Worm (Caenorhabditis elegans): ENCODE results near the gene C18D11.9.
A peak's percentile ranks its signal among the peaks of the same experiment; 100 is the strongest.

C18D11.9 gene

ce11 chrIII:11822407-11822806 lies 13.5 kb downstream of the C18D11.9 start, which contains the start of gene maa-1:
TSS of gene maa-1 (minus strand) at chrIII:11822526.
- no peak for TF ChIP-seq flt-1 (GFP tag; IDR thresholded peaks at IDR 0.05)
- TF ChIP-seq med-1 (GFP tag; optimal IDR thresholded peaks at IDR 0.05; ENCODE audit: insufficient read depth): no peak
- TF ChIP-seq ref-1 (GFP tag; conservative IDR thresholded peaks at IDR 0.05): no peak
- TF ChIP-seq ztf-29 (GFP tag; IDR thresholded peaks at IDR 0.05): no peak
- no peak for TF ChIP-seq ztf-23 (GFP tag; IDR thresholded peaks at IDR 0.05)
- no peak for TF ChIP-seq klf-2 (GFP tag; conservative IDR thresholded peaks at IDR 0.05)
- no peak for TF ChIP-seq T22C8.4 (GFP tag; IDR thresholded peaks at IDR 0.05)
- TF ChIP-seq cog-1 (tag; optimal IDR thresholded peaks at IDR 0.05): no peak
- TF ChIP-seq tab-1 (GFP tag; IDR thresholded peaks at IDR 0.05): no peak

DNA sequence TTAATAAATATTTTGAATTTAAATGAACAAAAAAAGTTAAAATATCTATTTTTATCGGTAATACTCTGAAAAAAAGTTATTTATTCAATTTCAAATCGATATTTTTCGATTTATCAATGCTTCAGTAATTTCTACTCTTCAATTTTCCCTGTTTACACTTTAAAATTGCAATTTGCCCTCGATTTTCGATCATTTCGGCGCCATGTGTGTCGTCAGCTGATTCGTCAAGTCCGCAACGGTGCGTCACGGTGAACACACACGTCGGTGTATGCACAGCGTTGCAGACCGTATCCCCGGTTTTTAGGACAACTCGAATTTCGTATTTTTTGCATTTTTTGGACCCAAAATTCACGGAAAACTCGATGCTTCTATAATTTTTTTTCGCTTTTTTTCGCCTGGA lies 14.3 kb downstream of the C18D11.9 start, which contains the start of gene C18D11.3:
C18D11.3 (plus strand) TSS at position 189 of the 400 bp plus-strand sequence.
- no peak for TF ChIP-seq tab-1 (GFP tag; IDR thresholded peaks at IDR 0.05)
- TF ChIP-seq ztf-29 (GFP tag; IDR thresholded peaks at IDR 0.05): no peak
- TF ChIP-seq T22C8.4 (GFP tag; IDR thresholded peaks at IDR 0.05): no peak
- no peak for TF ChIP-seq ref-1 (GFP tag; conservative IDR thresholded peaks at IDR 0.05)
- no peak for TF ChIP-seq cog-1 (tag; optimal IDR thresholded peaks at IDR 0.05)
- TF ChIP-seq med-1 (GFP tag; optimal IDR thresholded peaks at IDR 0.05; ENCODE audit: insufficient read depth): no peak
- 0 out of 2 replicates have a peak, but pooled peaks have one; percentile 35 for TF ChIP-seq flt-1 (GFP tag; IDR thresholded peaks at IDR 0.05)
- TF ChIP-seq klf-2 (GFP tag; conservative IDR thresholded peaks at IDR 0.05): no peak
- peak; percentile 66; the same call in 1 of the 2 replicates for TF ChIP-seq ztf-23 (GFP tag; IDR thresholded peaks at IDR 0.05)

DNA sequence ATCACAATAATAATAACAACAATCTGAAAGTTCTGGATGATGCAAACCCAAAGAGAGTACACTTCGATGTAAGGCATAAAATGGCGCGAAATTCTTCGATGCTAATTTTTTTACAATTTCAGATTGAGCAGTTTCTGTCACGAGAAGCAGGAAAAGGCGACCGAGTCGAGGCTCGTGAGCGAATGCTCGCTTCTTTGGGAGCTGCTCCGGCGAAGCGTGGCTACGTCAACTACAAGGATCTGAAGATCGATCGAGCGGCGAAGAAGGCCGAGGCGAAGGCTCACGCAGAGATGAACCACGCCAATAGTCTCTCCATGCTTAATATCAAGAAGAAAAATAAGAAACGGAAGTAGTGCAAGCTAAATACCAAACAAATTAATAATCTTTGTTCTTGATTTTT lies 15.2 kb downstream of the C18D11.9 start:
- no peak for TF ChIP-seq ref-1 (GFP tag; conservative IDR thresholded peaks at IDR 0.05)
- no peak for TF ChIP-seq ztf-29 (GFP tag; IDR thresholded peaks at IDR 0.05)
- TF ChIP-seq tab-1 (GFP tag; IDR thresholded peaks at IDR 0.05): no peak
- TF ChIP-seq med-1 (GFP tag; optimal IDR thresholded peaks at IDR 0.05; ENCODE audit: insufficient read depth): no peak
- TF ChIP-seq klf-2 (GFP tag; conservative IDR thresholded peaks at IDR 0.05): no peak
- TF ChIP-seq flt-1 (GFP tag; IDR thresholded peaks at IDR 0.05): no peak
- no peak for TF ChIP-seq ztf-23 (GFP tag; IDR thresholded peaks at IDR 0.05)
- TF ChIP-seq cog-1 (tag; optimal IDR thresholded peaks at IDR 0.05): no peak
- TF ChIP-seq T22C8.4 (GFP tag; IDR thresholded peaks at IDR 0.05): no peak

- TF ChIP-seq ztf-23 (GFP tag; IDR thresholded peaks at IDR 0.05) (no peak), T22C8.4 (GFP tag; IDR thresholded peaks at IDR 0.05) (no peak), med-1 (GFP tag; optimal IDR thresholded peaks at IDR 0.05; ENCODE audit: insufficient read depth) (no peak), cog-1 (tag; optimal IDR thresholded peaks at IDR 0.05) (no peak), ztf-29 (GFP tag; IDR thresholded peaks at IDR 0.05) (no peak), flt-1 (GFP tag; IDR thresholded peaks at IDR 0.05) (no peak), ref-1 (GFP tag; conservative IDR thresholded peaks at IDR 0.05) (no peak), tab-1 (GFP tag; IDR thresholded peaks at IDR 0.05) (no peak), klf-2 (GFP tag; conservative IDR thresholded peaks at IDR 0.05) (no peak)
Observed at ce11 chrIII:11824580-11824979, 15.7 kb downstream of the C18D11.9 start.

DNA sequence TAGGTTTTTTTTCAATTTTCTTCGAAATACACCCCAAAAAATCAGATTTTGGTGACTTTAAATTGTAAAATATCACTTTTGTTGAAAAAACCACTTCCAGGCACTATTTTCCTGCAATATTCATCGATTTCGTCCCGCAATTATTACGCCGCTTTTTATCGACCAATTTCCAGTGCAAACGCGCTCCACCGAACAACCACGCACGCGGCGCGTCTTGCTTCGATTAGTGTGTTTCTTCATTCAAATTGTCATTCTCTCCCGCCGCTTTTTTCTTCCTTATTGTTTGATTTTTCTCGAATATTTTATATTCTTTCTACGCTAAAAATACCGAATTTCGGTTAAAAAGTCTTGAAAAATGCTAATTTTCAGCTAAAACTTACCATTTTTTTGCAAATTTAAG lies 16.7 kb downstream of the C18D11.9 start:
- TF ChIP-seq ztf-23 (GFP tag; IDR thresholded peaks at IDR 0.05) (peak; percentile 64; the same call in 1 of the 2 replicates), T22C8.4 (GFP tag; IDR thresholded peaks at IDR 0.05) (peak; percentile 86), tab-1 (GFP tag; IDR thresholded peaks at IDR 0.05) (peak; percentile 55; the same call in 1 of the 2 replicates), flt-1 (GFP tag; IDR thresholded peaks at IDR 0.05) (peak; percentile 74), med-1 (GFP tag; optimal IDR thresholded peaks at IDR 0.05; ENCODE audit: insufficient read depth) (no peak)

DNA sequence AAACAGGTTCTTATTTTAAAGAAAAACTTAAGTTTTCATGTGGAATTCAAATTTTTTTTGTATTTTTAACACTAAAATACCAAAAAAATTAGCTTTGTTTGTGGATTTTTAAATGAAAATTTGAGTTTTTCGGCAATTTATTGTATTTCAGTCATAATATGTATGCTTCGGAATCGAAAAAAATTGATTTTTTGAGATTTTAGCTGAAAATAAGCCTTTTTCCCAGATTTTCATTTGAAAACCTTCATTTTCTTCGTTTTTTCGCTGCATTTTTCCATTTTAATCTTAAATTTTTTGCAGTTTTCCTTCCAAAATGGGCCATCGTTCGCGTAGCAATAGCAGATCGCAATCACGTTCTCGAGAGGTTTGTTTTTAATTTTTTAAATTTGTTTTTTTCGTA lies 17.2 kb downstream of the C18D11.9 start, which contains the start of gene rsp-8:
rsp-8 (plus strand) TSS at position 301 of the 400 bp plus-strand sequence.
- no peak for TF ChIP-seq tab-1 (GFP tag; IDR thresholded peaks at IDR 0.05)
- TF ChIP-seq ztf-23 (GFP tag; IDR thresholded peaks at IDR 0.05): no peak
- TF ChIP-seq klf-2 (GFP tag; conservative IDR thresholded peaks at IDR 0.05): no peak
- no peak for TF ChIP-seq ztf-29 (GFP tag; IDR thresholded peaks at IDR 0.05)
- no peak for TF ChIP-seq med-1 (GFP tag; optimal IDR thresholded peaks at IDR 0.05; ENCODE audit: insufficient read depth)

ce11 chrIII:11829062-11829461 lies 20.1 kb downstream of the C18D11.9 start:
- TF ChIP-seq tab-1 (GFP tag; IDR thresholded peaks at IDR 0.05): no peak
- no peak for TF ChIP-seq cog-1 (tag; optimal IDR thresholded peaks at IDR 0.05)
- no peak for TF ChIP-seq klf-2 (GFP tag; conservative IDR thresholded peaks at IDR 0.05)
- no peak for TF ChIP-seq flt-1 (GFP tag; IDR thresholded peaks at IDR 0.05)
- no peak for TF ChIP-seq T22C8.4 (GFP tag; IDR thresholded peaks at IDR 0.05)
- TF ChIP-seq ztf-23 (GFP tag; IDR thresholded peaks at IDR 0.05): no peak
- no peak for TF ChIP-seq ztf-29 (GFP tag; IDR thresholded peaks at IDR 0.05)
- no peak for TF ChIP-seq med-1 (GFP tag; optimal IDR thresholded peaks at IDR 0.05; ENCODE audit: insufficient read depth)
- no peak for TF ChIP-seq ref-1 (GFP tag; conservative IDR thresholded peaks at IDR 0.05)

DNA sequence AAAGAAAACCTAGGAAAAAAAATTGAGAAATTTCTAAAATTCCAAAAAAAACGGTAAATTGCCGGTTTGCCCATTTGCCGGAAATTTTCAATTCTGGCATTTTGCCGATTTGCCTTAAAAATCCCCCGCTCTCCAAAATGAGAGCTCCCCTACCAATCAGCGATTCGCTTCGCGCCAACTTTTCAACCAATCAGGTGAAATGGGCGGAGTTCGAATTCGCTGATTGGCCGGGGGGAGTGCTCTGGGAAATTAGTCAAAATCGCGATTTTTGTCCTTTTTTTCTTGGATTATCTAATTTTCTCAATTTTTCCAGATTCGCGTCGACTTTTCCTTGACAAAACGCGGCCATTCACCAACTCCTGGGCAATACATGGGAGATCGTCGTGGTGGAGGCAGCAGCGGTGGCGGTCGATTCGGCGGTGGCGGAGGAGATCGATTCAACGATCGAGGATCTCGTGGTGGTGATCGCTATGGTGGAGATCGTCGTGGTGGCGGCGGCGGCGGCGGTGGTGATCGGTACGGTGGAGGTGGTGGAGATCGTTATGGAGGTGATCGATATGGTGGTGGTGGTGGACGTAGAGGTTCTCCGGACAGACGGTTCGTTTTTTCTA lies 20.8 kb downstream of the C18D11.9 start:
- TF ChIP-seq ztf-23 (GFP tag; IDR thresholded peaks at IDR 0.05): peak; percentile 16; the same call in 1 of the 2 replicates
- no peak for TF ChIP-seq med-1 (GFP tag; optimal IDR thresholded peaks at IDR 0.05; ENCODE audit: insufficient read depth)
- TF ChIP-seq ref-1 (GFP tag; conservative IDR thresholded peaks at IDR 0.05): no peak
- no peak for TF ChIP-seq flt-1 (GFP tag; IDR thresholded peaks at IDR 0.05)

- 0 out of 2 replicates have a peak, but pooled peaks have one; percentile 9 for TF ChIP-seq T22C8.4 (GFP tag; IDR thresholded peaks at IDR 0.05)
- no peak for TF ChIP-seq ztf-23 (GFP tag; IDR thresholded peaks at IDR 0.05)
- TF ChIP-seq klf-2 (GFP tag; conservative IDR thresholded peaks at IDR 0.05): no peak
- no peak for TF ChIP-seq ref-1 (GFP tag; conservative IDR thresholded peaks at IDR 0.05)
Observed at ce11 chrIII:11830522-11831489, 21.9 kb downstream of the C18D11.9 start.

Measured in whole organism, midembryonic.